Fruit fly (Drosophila melanogaster) whole organism, embryonic: Measurements from ENCODE around the gene arm.

ENCODE experiments used
- ATbp ChIP-seq: fragments of 200-800 bp; sonication (Bioruptor generic); optimal IDR thresholded peaks from 2 replicates; lab custom pipeline; 2017; ENCODE audit warnings: missing biosample characterization, mild to moderate bottlenecking, missing genetic modification characterization, missing genetic modification reagents
- Abd-B ChIP-seq: fragments of 200-800 bp; sonication (Bioruptor generic); optimal IDR thresholded peaks from 2 replicates; lab custom pipeline; 2018; ENCODE audit warnings: missing biosample characterization, mild to moderate bottlenecking, missing genetic modification characterization, moderate library complexity
- Adf1 ChIP-seq: fragments of 200-800 bp; sonication (Bioruptor generic); IDR thresholded peaks from 2 replicates; pipeline ENCODE4 v1.3.6; 2022; ENCODE audit warnings: missing biosample characterization, missing genetic modification characterization
- C15 ChIP-seq: fragments of 200-800 bp; sonication (Bioruptor generic); IDR thresholded peaks from 3 replicates; pipeline ENCODE4 v1.3.6; 2022; ENCODE audit warnings: missing biosample characterization, missing genetic modification characterization
- CG12769 ChIP-seq: fragments of 200-800 bp; sonication (Bioruptor generic); optimal IDR thresholded peaks from 2 replicates; lab custom pipeline; 2019; ENCODE audit warnings: missing biosample characterization, mild to moderate bottlenecking, missing genetic modification characterization, moderate library complexity
- CG17829 ChIP-seq: fragments of 200-800 bp; optimal IDR thresholded peaks from 2 replicates; lab custom pipeline; 2019; ENCODE audit warnings: missing biosample characterization, mild to moderate bottlenecking, missing genetic modification characterization, moderate library complexity
- CG1792 ChIP-seq: fragments of 200-800 bp; sonication (Bioruptor generic); optimal IDR thresholded peaks from 2 replicates; lab custom pipeline; 2016; ENCODE audit warnings: missing biosample characterization, missing genetic modification characterization
- CG18599 ChIP-seq: fragments of 200-800 bp; sonication (Bioruptor generic); optimal IDR thresholded peaks from 3 replicates; lab custom pipeline; 2017; ENCODE audit warnings: missing biosample characterization, missing genetic modification characterization, mild to moderate bottlenecking, moderate library complexity, missing genetic modification reagents
- CG2116 ChIP-seq: fragments of 200-800 bp; sonication (Bioruptor generic); optimal IDR thresholded peaks from 3 replicates; lab custom pipeline; 2018; ENCODE audit warnings: missing biosample characterization, mild to moderate bottlenecking, missing genetic modification characterization
- CG2678 ChIP-seq: fragments of 200-800 bp; sonication (Bioruptor generic); optimal IDR thresholded peaks from 3 replicates; lab custom pipeline; 2019; ENCODE audit warnings: missing biosample characterization, mild to moderate bottlenecking, missing genetic modification characterization, moderate library complexity
- CG3163 ChIP-seq: fragments of 200-800 bp; sonication (Bioruptor generic); optimal IDR thresholded peaks from 3 replicates; lab custom pipeline; 2016; ENCODE audit warnings: missing biosample characterization, missing genetic modification characterization
- CG32767 ChIP-seq: fragments of 200-800 bp; sonication (Bioruptor generic); IDR thresholded peaks from 2 replicates; pipeline ENCODE4 v1.3.6; 2022; ENCODE audit warnings: missing biosample characterization, missing genetic modification characterization
- CG3407 ChIP-seq: fragments of 200-800 bp; sonication (Bioruptor generic); optimal IDR thresholded peaks from 2 replicates; lab custom pipeline; 2018; ENCODE audit warnings: missing biosample characterization, mild to moderate bottlenecking, missing genetic modification characterization
- CG4360 ChIP-seq: fragments of 200-800 bp; sonication (Bioruptor generic); IDR thresholded peaks from 2 replicates; pipeline ENCODE4 v1.3.6; 2022; ENCODE audit warnings: missing biosample characterization, missing genetic modification characterization
- CG4617 ChIP-seq: fragments of 200-800 bp; sonication (Bioruptor generic); optimal IDR thresholded peaks from 3 replicates; lab custom pipeline; 2016; ENCODE audit warnings: missing biosample characterization, missing genetic modification characterization, borderline replicate concordance
- CG8359 ChIP-seq: fragments of 200-800 bp; sonication (Bioruptor generic); optimal IDR thresholded peaks from 2 replicates; lab custom pipeline; 2017; ENCODE audit warnings: missing biosample characterization, mild to moderate bottlenecking, missing genetic modification characterization, borderline replicate concordance
- CG8478 ChIP-seq: fragments of >200 bp; optimal IDR thresholded peaks from 2 replicates; lab custom pipeline; 2018
- Camta ChIP-seq: fragments of 200-800 bp; sonication (Bioruptor generic); optimal IDR thresholded peaks from 2 replicates; lab custom pipeline; 2016; ENCODE audit warnings: missing biosample characterization, missing genetic modification characterization
- Dad ChIP-seq: fragments of 200-800 bp; sonication (Bioruptor generic); optimal IDR thresholded peaks from 3 replicates; lab custom pipeline; 2016; ENCODE audit warnings: missing biosample characterization, missing genetic modification characterization
- Dp ChIP-seq: fragments of 200-800 bp; sonication (Bioruptor generic); optimal IDR thresholded peaks from 2 replicates; lab custom pipeline; 2018; ENCODE audit warnings: missing biosample characterization, mild to moderate bottlenecking, missing genetic modification characterization, moderate library complexity
- HLHmδ ChIP-seq: fragments of 200-800 bp; sonication (Bioruptor generic); optimal IDR thresholded peaks from 2 replicates; lab custom pipeline; 2018; ENCODE audit warnings: missing biosample characterization, mild to moderate bottlenecking, missing genetic modification characterization, moderate library complexity
- Hr3 ChIP-seq: fragments of 200-800 bp; sonication (Bioruptor generic); optimal IDR thresholded peaks from 3 replicates; lab custom pipeline; 2016; ENCODE audit warnings: missing biosample characterization, missing genetic modification characterization
- Hr39 ChIP-seq: fragments of >200 bp; optimal IDR thresholded peaks from 2 replicates; lab custom pipeline; 2017
- Kr ChIP-seq: fragments of 200-800 bp; sonication (Bioruptor generic); optimal IDR thresholded peaks from 2 replicates; lab custom pipeline; 2017; ENCODE audit warnings: missing biosample characterization, mild to moderate bottlenecking, missing genetic modification characterization
- MESR4 ChIP-seq: fragments of 200-800 bp; sonication (Bioruptor generic); optimal IDR thresholded peaks from 2 replicates; lab custom pipeline; 2018; ENCODE audit warnings: missing biosample characterization, mild to moderate bottlenecking, missing genetic modification characterization, moderate library complexity
- MTF-1 ChIP-seq: fragments of 200-800 bp; sonication (Bioruptor generic); optimal IDR thresholded peaks from 2 replicates; lab custom pipeline; 2018; ENCODE audit warnings: missing biosample characterization, mild to moderate bottlenecking, missing genetic modification characterization, borderline replicate concordance
- Mad ChIP-seq: fragments of 200-800 bp; sonication (Bioruptor generic); optimal IDR thresholded peaks from 2 replicates; lab custom pipeline; 2016; ENCODE audit warnings: missing biosample characterization, missing genetic modification characterization
- NFAT ChIP-seq: fragments of 200-800 bp; sonication (Bioruptor generic); IDR thresholded peaks from 2 replicates; pipeline ENCODE4 v1.3.6; 2022; ENCODE audit warnings: missing biosample characterization, missing genetic modification characterization
- Nf-YC ChIP-seq: fragments of 200-800 bp; optimal IDR thresholded peaks from 3 replicates; lab custom pipeline; 2019; ENCODE audit warnings: missing biosample characterization, mild to moderate bottlenecking, missing genetic modification characterization, moderate library complexity
- Ptx1 ChIP-seq: fragments of 200-800 bp; sonication (Bioruptor generic); IDR thresholded peaks from 2 replicates; pipeline ENCODE4 v1.3.6; 2022; ENCODE audit warnings: missing biosample characterization, missing genetic modification characterization
- YL-1 ChIP-seq: fragments of 200-800 bp; sonication (Bioruptor generic); optimal IDR thresholded peaks from 3 replicates; lab custom pipeline; 2017; ENCODE audit warnings: missing biosample characterization, mild to moderate bottlenecking, missing genetic modification characterization
- abd-A ChIP-seq: fragments of 200-800 bp; sonication (Bioruptor generic); optimal IDR thresholded peaks from 3 replicates; lab custom pipeline; 2019; ENCODE audit warnings: missing biosample characterization, mild to moderate bottlenecking, missing genetic modification characterization, moderate library complexity
- bsh ChIP-seq, 2 experiments: fragments of 200-800 bp; sonication (Bioruptor generic); optimal IDR thresholded peaks; 2 replicates each; lab custom pipeline; 2017 to 2018; ENCODE audit warnings: mild to moderate bottlenecking in 2 of 2, missing biosample characterization in 2 of 2, missing genetic modification characterization in 2 of 2, moderate library complexity in 1 of 2
- cad ChIP-seq: fragments of >200 bp; optimal IDR thresholded peaks from 2 replicates; lab custom pipeline; 2017; ENCODE audit warnings: missing biosample characterization, missing genetic modification characterization
- crp ChIP-seq, 2 experiments: fragments of 200-800 bp; sonication (Bioruptor generic); optimal IDR thresholded peaks; 2 replicates in 1 of 2; 3 replicates in 1 of 2; lab custom pipeline; 2017; ENCODE audit warnings: missing biosample characterization in 2 of 2, missing genetic modification characterization in 2 of 2, mild to moderate bottlenecking in 1 of 2, moderate library complexity in 1 of 2
- dpn ChIP-seq, 2 experiments: fragments of 200-800 bp; sonication (Bioruptor generic); optimal IDR thresholded peaks; 3 replicates each; lab custom pipeline; 2016; ENCODE audit warnings: missing biosample characterization in 2 of 2, missing genetic modification characterization in 2 of 2
- gcm ChIP-seq: fragments of 200-800 bp; sonication (Bioruptor generic); optimal IDR thresholded peaks from 2 replicates; lab custom pipeline; 2019; ENCODE audit warnings: missing biosample characterization, mild to moderate bottlenecking, missing genetic modification characterization, moderate library complexity
- klu ChIP-seq: fragments of 200-800 bp; sonication (Bioruptor generic); IDR thresholded peaks from 2 replicates; pipeline ENCODE4 v1.3.6; 2022; ENCODE audit warnings: missing biosample characterization, missing genetic modification characterization
- mirr ChIP-seq: fragments of 200-800 bp; sonication (Bioruptor generic); optimal IDR thresholded peaks from 3 replicates; lab custom pipeline; 2018; ENCODE audit warnings: missing biosample characterization, mild to moderate bottlenecking, missing genetic modification characterization
- nau ChIP-seq: fragments of 200-800 bp; sonication (Bioruptor generic); optimal IDR thresholded peaks from 3 replicates; lab custom pipeline; 2017; ENCODE audit warnings: missing biosample characterization, mild to moderate bottlenecking, missing genetic modification characterization, missing genetic modification reagents
- oc ChIP-seq: fragments of 200-800 bp; sonication (Bioruptor generic); optimal IDR thresholded peaks from 2 replicates; lab custom pipeline; 2018; ENCODE audit warnings: missing biosample characterization, mild to moderate bottlenecking, missing genetic modification characterization, moderate library complexity
- pho ChIP-seq: fragments of 200-800 bp; sonication (Bioruptor generic); optimal IDR thresholded peaks from 2 replicates; lab custom pipeline; 2016; ENCODE audit warnings: missing biosample characterization, missing genetic modification characterization
- pros ChIP-seq: fragments of 200-800 bp; sonication (Bioruptor generic); optimal IDR thresholded peaks from 3 replicates; lab custom pipeline; 2019; ENCODE audit warnings: missing biosample characterization, mild to moderate bottlenecking, missing genetic modification characterization, moderate library complexity
- scrt ChIP-seq: fragments of 200-800 bp; sonication (Bioruptor generic); optimal IDR thresholded peaks from 2 replicates; lab custom pipeline; 2018; ENCODE audit warnings: missing biosample characterization, mild to moderate bottlenecking, missing genetic modification characterization, moderate library complexity
- sd ChIP-seq: fragments of 200-800 bp; sonication (Bioruptor generic); optimal IDR thresholded peaks from 3 replicates; lab custom pipeline; 2018; ENCODE audit warnings: missing biosample characterization, mild to moderate bottlenecking, missing genetic modification characterization, moderate library complexity
- slbo ChIP-seq: fragments of 200-800 bp; sonication (Bioruptor generic); IDR thresholded peaks from 2 replicates; pipeline ENCODE4 v1.3.6; 2022; ENCODE audit warnings: missing biosample characterization, missing genetic modification characterization
- sr ChIP-seq: fragments of 200-800 bp; sonication (Bioruptor generic); IDR thresholded peaks from 3 replicates; pipeline ENCODE4 v1.3.6; 2022; ENCODE audit warnings: missing biosample characterization, missing genetic modification characterization
- tll ChIP-seq, 2 experiments: fragments of 200-800 bp in 1 of 2; fragments of >200 bp in 1 of 2; sonication (Bioruptor generic) in 1 of 2; optimal IDR thresholded peaks; 2 replicates each; lab custom pipeline; 2017 to 2019; ENCODE audit warnings: missing biosample characterization in 2 of 2, missing genetic modification characterization in 2 of 2, mild to moderate bottlenecking in 1 of 2, moderate library complexity in 1 of 2
- vvl ChIP-seq: fragments of 200-800 bp; sonication (Bioruptor generic); IDR thresholded peaks from 2 replicates; pipeline ENCODE4 v1.3.6; 2022; ENCODE audit warnings: missing biosample characterization, missing genetic modification characterization

The arm gene

DNA sequence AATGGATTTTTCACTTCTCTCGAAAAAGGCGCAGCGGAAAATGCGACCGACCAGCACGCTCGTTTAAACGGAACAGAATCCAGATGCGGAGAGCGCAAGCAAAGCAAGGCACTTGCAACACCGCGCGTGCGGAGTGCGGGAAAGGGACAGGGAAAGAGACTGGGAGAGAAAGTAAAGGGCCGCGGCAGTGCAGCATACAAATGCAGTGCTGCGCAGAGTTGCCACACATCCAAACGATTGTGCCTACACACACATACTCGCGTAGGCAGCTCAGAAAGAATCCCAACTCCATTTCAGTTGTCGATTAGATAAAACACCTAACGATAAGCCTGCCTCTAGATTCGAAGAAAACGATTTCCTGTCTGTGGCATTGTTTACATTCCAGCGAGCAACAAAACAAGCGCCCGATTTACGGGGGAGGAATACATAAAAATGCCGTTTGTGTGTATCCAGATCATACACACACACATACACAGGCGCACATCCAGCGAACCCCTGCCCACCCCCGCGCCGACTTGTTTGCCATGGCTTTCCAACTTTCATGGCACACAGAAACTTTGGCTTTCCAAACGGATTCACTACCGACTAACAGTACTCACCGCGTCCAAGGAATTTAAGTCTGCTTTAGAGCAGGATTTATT is 881 bp downstream of the arm start:
- TF ChIP-seq Mad: no peak
- TF ChIP-seq CG3163 (GFP tag; lab: Kevin White, UChicago): peak; percentile 9
- TF ChIP-seq CG17829 (tag; lab: Kevin White, UChicago): peak; percentile 37
- TF ChIP-seq nau (GFP tag; lab: Kevin White, UChicago): no peak
- TF ChIP-seq Abd-B (GFP tag; lab: Kevin White, UChicago): no peak
- TF ChIP-seq CG4617 (GFP tag; lab: Kevin White, UChicago): peak; percentile 36
- no peak for TF ChIP-seq C15
- TF ChIP-seq YL-1 (GFP tag; lab: Kevin White, UChicago): peak; percentile 43
- no peak for TF ChIP-seq Camta
- TF ChIP-seq CG32767 (GFP tag; lab: Robert Waterston, UW): peak; percentile 94
- no peak for TF ChIP-seq Kr (GFP tag; lab: Kevin White, UChicago)
- TF ChIP-seq CG18599 (GFP tag; lab: Kevin White, UChicago): peak; percentile 2
- TF ChIP-seq pho (GFP tag; lab: Kevin White, UChicago): no peak
- TF ChIP-seq pros (GFP tag; lab: Kevin White, UChicago): peak; percentile 88
- TF ChIP-seq Hr3: no peak
- no peak for TF ChIP-seq Hr39 (lab: Kevin White, UChicago)
- TF ChIP-seq cad (GFP tag; lab: Kevin White, UChicago): no peak
- no peak for TF ChIP-seq crp (GFP tag; optimal IDR thresholded peaks at IDR 0.05; lab: Kevin White, UChicago)
- TF ChIP-seq oc (tag; lab: Kevin White, UChicago): no peak
- no peak for TF ChIP-seq dpn (GFP tag; optimal IDR thresholded peaks at IDR 0.05; lab: Kevin White, UChicago)
- TF ChIP-seq Dad (GFP tag; lab: Kevin White, UChicago): no peak
- TF ChIP-seq sr (GFP tag; lab: Robert Waterston, UW): no peak
- TF ChIP-seq tll (GFP tag; optimal IDR thresholded peaks at IDR 0.05; lab: Kevin White, UChicago): no peak
- no peak for TF ChIP-seq gcm (GFP tag; lab: Kevin White, UChicago)
- TF ChIP-seq HLHmδ (GFP tag; lab: Kevin White, UChicago): peak; percentile 36
- no peak for TF ChIP-seq MTF-1 (GFP tag; lab: Kevin White, UChicago)
- TF ChIP-seq ATbp (GFP tag; lab: Kevin White, UChicago): no peak
- peak; percentile 80 for TF ChIP-seq CG8478 (lab: Kevin White, UChicago)
- peak; percentile 23; the same call in 1 of the 2 replicates for TF ChIP-seq Ptx1 (GFP tag; lab: Robert Waterston, UW)
- no peak for TF ChIP-seq Dp (GFP tag; lab: Kevin White, UChicago)
- TF ChIP-seq CG8359 (GFP tag; lab: Kevin White, UChicago): peak; percentile 21
- TF ChIP-seq mirr (GFP tag; lab: Kevin White, UChicago): no peak
- peak; percentile 17; the same call in 1 of the 2 replicates for TF ChIP-seq vvl (GFP tag; lab: Robert Waterston, UW)
- peak; percentile 9 for TF ChIP-seq CG2116 (GFP tag; lab: Kevin White, UChicago)
- peak in 1 of 2 experiments; percentile 5 for TF ChIP-seq bsh (GFP tag; optimal IDR thresholded peaks at IDR 0.05; lab: Kevin White, UChicago)
- TF ChIP-seq CG4360 (GFP tag; lab: Robert Waterston, UW): peak; percentile 42; the same call in 1 of the 2 replicates
- peak; percentile 32 for TF ChIP-seq scrt (GFP tag; lab: Kevin White, UChicago)
- TF ChIP-seq CG12769: peak; percentile 81
- no peak for TF ChIP-seq CG2678 (tag; lab: Kevin White, UChicago)
- TF ChIP-seq MESR4 (GFP tag; lab: Kevin White, UChicago): peak; percentile 82
- no peak for TF ChIP-seq Nf-YC (tag; lab: Kevin White, UChicago)
- no peak for TF ChIP-seq CG1792
- TF ChIP-seq CG3407: no peak
- peak; percentile 97 for TF ChIP-seq sd (tag; lab: Kevin White, UChicago)
- 0 out of 2 replicates have a peak, but pooled peaks have one; percentile 12 for TF ChIP-seq Adf1 (GFP tag; lab: Robert Waterston, UW)
- no peak for TF ChIP-seq slbo
- no peak for TF ChIP-seq NFAT (GFP tag; lab: Robert Waterston, UW)
- TF ChIP-seq klu (GFP tag; lab: Robert Waterston, UW): peak; percentile 46; the same call in 1 of the 2 replicates
- peak; percentile 43 for TF ChIP-seq abd-A (tag; lab: Kevin White, UChicago)
